Fruit fly (Drosophila melanogaster) ovary, adult (tissue): ENCODE data around the gene CG11737.

Experiments used
- CG17801 ChIP-seq: fragments of 200-800 bp; optimal IDR thresholded peaks from 2 replicates; lab custom pipeline; 2019; ENCODE audit warnings: missing biosample characterization, mild to moderate bottlenecking, missing genetic modification characterization, moderate library complexity; ENCODE audit not compliant: partially characterized antibody

Gene CG11737

DNA sequence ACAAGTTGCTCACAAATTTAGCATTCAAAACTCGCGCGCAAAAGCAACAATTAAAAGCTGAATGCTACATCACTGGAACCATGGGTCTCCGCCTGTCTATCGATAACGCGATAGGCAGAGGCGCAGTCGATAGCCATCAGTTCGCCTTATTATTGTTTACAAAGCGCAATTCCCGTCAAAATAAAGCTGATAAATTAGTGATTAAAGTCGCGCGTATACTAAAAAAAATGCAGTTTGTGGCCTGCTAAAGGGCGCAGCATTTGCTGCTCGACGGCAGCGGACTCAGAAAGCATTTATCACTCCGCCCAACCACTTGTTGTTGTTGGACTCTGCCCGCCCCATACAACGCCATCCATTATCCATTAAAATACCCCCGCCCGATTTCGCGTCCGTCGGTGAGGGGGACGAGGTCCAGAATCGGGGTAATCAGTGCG lies at the start of gene CG11737:
Gene CG11737 (plus strand): TSS at position 117 of the 434 bp plus-strand sequence.
- no peak for TF ChIP-seq CG17801

DNA sequence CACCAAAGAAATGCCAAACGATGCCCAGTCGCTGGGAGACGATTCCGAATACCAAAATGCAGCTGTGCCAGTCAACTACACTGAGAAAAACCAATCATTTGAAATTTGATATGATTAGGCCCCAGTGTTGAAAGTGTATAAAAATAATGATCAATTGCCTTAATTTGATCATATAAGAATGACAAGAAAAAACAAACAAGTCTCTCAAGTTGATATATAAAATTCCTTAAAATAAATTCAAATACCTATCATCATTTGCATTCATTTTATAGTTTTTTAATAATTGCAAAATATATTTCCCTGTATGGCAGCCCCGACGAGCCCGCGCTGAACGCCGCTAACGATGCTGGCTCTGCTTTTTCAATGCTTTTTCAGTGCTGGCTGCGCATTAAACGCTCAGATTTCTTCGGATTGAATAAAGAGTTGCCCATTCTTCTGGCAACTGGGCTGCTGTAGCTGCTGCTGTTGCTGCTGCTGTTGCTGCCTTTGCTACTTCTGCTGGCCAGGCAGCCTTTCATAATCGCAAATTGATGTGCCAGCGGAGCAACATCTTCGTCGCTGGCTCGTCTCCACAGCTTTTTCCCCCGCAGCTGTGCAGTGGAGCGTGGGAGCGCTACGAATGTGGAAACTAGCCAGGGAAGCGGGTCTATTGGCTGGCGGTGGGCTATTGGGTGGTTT lies 47.8 kb upstream of the CG11737 start:
- no peak for TF ChIP-seq CG17801

DNA sequence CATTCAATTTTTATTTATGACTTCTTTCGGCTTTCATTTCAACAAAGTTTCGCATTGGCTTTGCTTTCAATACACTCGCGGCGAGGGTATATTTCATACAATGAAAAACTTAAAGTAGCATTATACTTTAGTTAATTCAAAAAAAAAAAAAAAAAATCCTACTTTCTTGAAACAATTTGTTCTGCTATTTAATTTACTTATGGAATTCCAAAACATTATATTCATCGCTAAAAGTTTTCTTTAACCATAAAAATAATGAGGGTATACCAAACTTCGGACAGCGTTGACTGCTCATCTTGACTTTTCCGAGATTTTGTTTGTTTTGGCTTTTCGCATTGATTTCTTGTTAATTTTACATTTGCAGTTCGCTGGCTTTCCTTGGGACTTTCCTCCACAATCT lies 47.1 kb upstream of the CG11737 start:
- TF ChIP-seq CG17801: no peak

DNA sequence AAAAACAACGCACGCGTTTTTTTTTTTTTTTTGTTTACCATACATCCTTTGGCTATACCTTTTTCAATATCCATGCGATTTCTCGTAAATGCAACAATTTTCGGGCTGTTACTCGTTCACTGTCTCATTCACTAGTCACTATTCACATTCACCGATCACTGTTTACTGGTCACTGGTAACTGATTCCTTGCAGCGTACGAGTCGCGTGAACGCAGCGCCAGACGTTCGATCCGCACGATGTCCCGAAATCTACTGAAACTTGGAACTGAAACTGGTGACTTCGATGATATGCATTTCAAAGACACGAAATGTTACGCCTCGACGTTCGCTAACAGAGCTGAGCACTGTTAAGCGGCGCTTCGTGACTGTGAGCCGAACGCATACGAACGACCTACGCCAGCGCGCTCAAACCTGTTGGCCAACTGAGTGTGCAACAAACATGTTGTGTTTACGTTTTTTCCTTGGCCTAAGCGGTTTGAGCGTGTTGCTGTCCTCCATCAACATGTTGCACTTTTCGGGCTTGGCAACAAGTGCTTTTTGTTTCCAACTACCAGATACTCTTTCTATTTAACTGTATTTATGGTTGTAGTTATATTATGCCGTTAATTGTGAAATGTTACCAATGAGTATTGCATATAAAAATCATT lies 40.2 kb upstream of the CG11737 start, which contains the start of gene CG45263:
Gene CG45263 (minus strand): TSS at position 257 of the 647 bp plus-strand sequence.
- no peak for TF ChIP-seq CG17801

DNA sequence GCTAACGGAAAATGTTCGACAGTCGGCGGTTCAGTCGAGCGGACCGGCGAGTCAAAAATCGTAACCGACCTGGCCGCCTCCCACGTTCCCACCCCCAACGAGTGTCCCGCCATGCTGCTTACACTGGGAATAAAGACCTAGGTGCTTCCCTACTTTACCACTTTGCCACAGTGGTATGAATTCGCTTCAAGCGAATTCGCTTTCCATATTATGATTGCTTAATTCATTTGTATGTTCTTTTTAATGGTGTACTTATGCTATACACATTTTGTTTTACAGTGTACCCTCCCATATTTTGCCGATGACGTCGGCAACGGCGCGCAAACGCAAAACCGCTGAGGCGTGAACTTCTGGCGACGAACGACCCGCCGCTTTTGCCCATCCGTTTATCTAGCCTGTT lies 34.8 kb upstream of the CG11737 start:
- no peak for TF ChIP-seq CG17801

DNA sequence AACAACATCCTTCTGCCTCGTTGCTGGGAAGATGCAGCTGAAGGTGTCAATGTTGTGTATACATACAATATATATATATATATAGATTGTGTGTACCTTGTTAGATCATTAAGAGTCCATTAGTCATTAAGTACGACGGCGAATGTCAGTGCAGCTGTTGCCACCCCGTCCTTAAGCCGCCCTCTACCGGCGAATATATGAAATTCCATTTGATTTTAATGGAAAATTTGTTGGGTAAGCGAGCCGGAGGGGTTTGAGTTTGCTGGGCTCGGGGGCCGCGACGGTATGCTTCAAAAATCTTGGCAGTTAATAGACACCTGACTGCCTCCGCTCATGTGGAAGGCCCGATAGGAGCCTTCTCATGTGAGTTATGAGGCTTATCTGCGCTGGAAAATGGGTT lies 33.1 kb upstream of the CG11737 start:
- TF ChIP-seq CG17801: no peak

DNA sequence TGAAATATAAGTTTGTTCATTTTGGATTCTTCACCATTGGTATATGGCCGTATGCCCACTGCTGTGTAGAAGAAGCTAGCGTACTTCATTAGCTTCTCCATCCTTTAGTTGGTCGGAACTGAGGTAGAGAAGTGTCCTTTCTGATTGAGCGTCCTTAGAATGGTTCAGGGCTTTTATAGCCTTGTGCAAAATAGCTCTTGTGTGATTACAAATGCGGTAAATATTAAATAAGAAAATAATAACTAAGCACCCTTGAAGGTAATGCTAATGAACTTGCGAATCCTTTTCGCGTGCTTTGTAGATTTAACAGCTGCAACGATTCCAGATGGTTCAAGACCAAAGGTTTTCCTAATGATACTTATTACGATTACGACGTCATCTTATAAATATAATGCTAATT lies 6.4 kb upstream of the CG11737 start, which contains the start of gene Or85b:
Gene Or85b (minus strand): TSS at position 101 of the 400 bp plus-strand sequence.
- no peak for TF ChIP-seq CG17801

DNA sequence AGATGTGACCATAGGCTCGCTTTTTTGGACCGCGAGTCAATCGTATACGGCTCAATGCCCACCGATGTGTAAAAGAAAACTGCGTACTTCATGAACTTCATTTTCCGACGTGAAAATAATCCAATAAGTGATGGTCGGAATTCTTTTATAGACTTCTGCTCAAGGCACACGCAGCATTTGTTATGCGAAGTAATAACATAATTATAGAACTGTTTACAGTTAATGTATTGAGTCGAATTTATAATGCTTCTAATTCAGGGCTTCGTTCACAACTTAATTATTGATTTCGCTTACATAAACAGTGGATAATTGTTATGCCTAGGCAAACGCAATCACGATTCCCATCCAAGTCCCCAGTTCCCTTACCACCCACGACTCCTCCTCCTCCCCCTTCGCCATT lies 4.7 kb upstream of the CG11737 start, which contains the start of gene Or85c:
Gene Or85c (minus strand): TSS at position 101 of the 400 bp plus-strand sequence.
- TF ChIP-seq CG17801: no peak

DNA sequence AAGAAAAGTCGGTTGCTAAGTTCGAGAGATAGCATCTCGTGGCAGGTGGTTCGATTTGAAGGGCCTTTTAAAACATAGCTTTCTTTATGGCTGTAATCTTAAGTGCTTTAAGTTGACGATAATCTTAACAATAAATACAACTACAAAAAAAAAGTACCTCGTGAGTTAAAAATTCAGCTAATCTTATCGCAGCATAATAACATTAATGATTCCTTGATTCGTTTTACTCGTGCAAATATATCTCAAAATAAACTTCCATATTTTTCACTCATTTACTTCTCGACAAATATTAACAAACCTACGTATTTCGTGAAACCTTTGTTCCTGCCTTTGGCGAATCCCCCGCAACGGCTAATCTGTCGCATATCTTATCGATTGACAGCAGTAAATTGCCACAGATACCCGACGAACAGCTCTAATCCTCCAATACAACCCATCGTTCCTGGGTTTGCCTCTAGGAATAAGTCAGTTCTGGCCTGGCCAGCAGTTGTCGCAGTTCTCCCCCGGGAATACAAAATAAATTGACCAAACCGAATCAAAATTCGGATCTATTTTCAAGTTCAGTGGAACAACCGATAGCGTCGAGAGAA lies 992 bp downstream of the CG11737 start:
- TF ChIP-seq CG17801: no peak

DNA sequence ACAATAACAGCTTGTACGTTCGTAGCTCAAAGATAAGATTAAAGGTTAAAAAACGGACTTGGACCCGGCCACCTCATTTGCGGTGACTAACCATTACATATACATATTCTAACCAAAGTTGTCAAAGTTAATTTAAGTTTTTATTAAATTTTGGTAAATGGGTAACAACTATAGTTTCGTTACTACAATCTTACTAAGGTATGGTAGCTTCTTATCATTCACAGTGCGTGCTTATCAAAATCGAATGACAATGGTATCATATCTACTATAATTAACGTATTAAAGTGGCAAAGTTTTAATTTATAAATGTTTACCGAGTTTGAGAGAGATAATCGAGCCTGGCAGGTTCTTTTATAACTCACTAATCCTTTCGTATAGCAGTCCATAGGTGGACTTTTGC lies 1.5 kb downstream of the CG11737 start:
- TF ChIP-seq CG17801: no peak

DNA sequence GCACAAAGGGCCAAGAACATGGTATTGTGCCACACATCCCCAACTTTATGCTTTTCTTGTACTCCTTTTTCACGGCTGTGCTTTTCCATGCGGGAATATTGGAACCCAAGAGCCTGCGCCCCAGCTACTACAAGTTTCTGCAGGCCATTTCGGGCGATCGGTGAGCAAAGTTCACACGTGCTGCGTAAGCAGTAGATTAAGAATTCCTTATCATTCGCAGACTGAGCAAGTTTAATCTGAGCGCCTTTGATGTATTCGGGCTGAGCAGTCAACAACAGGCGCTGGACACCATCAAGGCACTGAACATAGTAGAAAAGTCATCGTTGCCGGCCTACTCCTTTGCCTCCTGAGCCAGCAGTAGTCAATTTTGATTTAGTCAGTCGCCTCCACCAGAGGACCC lies 3.1 kb downstream of the CG11737 start:
- no peak for TF ChIP-seq CG17801

DNA sequence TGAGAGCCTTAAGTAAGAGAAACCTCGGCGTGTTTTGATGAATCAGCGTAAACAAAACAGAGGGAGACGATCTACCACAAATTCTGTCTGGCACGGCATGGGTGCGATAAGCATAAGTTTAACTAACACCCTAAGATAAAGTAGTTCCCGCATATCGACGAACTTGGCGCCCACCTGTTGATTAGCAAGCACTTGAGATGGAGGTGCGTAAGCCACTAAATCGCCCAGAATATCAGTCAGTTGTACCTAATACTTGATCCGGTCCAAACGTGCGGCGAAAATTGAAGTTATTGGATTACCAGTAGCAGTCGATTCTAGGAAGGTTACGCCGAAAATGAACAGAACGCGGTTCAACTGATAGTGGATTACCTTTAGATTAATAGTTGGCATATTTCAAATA lies 3.8 kb downstream of the CG11737 start, which contains the start of gene CG31454:
Gene CG31454 (plus strand): TSS at position 160 of the 400 bp plus-strand sequence.
- no peak for TF ChIP-seq CG17801

DNA sequence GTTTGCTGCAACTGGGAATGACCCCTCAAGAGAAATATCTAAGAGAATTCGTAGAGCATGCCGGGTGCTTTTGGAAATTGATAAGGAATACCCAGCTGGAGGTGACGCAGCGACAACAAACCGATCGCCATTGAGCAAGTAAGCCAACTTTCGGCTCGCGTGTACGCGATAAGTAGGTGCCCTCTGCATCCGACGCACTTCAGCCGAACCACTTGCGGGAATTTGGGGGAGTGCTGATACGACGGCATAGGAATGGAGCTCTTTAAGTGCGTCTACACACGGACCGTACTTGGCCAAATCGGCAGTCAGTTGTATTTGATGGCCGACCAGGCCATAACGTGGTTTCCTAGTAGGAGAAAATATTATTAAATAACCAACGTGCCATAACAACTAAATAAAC lies 6.0 kb downstream of the CG11737 start, which contains the start of gene CG31259:
Gene CG31259 (plus strand): TSS at position 277 of the 400 bp plus-strand sequence.
- TF ChIP-seq CG17801: no peak

DNA sequence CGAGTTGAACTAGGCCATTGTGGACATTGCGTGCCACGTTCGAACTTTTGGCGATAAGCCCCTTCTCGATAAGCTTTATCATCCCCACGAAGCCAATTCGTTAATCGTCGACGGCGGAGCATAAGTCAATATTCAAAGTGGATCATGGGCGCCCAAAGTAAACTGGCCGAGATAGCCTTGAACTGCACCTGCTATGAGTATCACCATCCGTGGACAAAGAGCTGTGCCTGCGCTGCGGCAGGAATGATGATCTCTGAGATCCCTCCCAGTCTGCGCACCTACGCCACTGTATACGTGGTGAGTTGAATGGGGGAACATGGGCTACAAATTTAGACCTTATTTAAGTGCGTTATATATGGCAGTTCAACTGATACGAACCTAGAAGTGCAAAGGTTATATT lies 6.6 kb downstream of the CG11737 start:
- no peak for TF ChIP-seq CG17801

DNA sequence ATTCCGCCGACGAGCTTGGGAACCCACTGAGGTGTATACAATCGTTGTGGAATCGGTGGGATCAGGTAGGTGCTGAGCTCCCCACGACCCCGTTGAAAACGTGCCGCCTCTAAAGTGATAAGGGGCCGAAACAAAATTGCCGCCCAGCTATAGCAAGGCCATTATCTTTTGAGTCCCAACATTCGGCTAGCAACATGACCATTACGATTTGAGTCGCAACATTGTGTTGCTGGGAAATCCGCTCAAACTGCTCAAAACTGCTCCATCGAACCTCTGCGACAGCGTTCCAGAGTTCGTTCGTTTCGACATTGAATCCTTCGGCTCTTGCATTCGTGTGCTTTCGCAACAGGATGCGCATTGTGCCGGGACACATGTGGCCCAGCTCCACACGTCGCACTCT lies 11.2 kb downstream of the CG11737 start, which contains the start of gene CG11741:
Gene CG11741 (minus strand): TSS at position 16 of the 400 bp plus-strand sequence.
- TF ChIP-seq CG17801: no peak

DNA sequence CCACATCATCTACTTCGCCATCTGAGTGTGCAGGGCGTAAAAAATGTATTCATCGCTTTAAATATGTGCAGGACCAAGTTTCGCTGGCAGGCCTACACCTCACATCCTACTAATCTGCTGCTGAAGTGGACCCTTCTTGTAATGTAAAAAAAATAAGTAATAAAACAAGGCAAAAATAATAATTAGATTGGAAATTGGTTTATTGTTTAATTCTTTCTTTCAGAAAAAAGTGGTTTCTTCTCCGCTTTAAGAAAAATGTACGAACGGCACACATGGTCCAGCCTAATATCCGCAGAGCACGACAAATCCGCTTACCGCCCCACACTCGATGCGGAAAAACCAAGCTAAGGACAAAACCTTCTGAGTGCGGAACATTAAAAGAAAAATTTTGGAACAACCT lies 28.2 kb downstream of the CG11737 start:
- no peak for TF ChIP-seq CG17801

DNA sequence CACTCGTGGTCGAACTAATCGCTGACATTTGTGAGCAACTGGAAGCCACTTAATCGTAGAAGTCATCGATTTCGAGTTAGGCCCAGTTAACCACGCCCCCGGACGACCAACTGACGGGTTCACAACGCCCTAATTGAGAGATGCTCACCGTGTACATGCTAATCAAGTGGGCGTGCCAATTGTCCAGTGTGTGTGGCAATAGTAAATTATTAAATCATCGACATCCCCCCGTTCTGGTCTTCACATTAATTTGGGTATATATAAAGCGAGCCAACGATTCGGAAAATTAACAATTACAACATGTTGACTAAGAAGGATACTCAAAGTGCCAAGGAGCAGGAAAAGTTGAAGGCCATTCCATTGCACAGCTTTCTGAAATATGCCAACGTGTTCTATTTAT lies 34.6 kb downstream of the CG11737 start, which contains the start of gene Or85d:
Gene Or85d (plus strand): TSS at position 301 of the 400 bp plus-strand sequence.
- TF ChIP-seq CG17801: no peak
